Worm (Caenorhabditis elegans) whole organism, L4 larva: ENCODE data around the gene tdp-1.

Experiments
- Y75B8A.6 ChIP-seq: fragments of 200-800 bp; sonication (Bioruptor generic); IDR thresholded peaks from 2 replicates; pipeline ENCODE4 v1.3.6; 2022; ENCODE audit warnings: missing genetic modification reagents, missing genetic modification characterization, missing compliant biosample characterization
- ZK546.5 ChIP-seq, 2 experiments: sonication (generic microtip); optimal IDR thresholded peaks; 2 replicates each; lab custom pipeline; 2017; ENCODE audit warnings: missing biosample characterization in 2 of 2, missing genetic modification characterization in 2 of 2
- aha-1 ChIP-seq: fragments of 150-350 bp; peaks from one replicate; lab custom pipeline; 2014; ENCODE audit warnings: missing biosample characterization, missing genetic modification characterization
- ama-1 ChIP-seq: fragments of 150-350 bp; optimal IDR thresholded peaks from 2 replicates; lab custom pipeline; 2014; ENCODE audit warnings: inconsistent platforms, mixed read lengths
- cey-2 ChIP-seq: sonication (generic microtip); optimal IDR thresholded peaks from 3 replicates; lab custom pipeline; 2017; ENCODE audit warnings: missing genetic modification characterization, mild to moderate bottlenecking, missing compliant biosample characterization, antibody characterized with exemption, borderline replicate concordance; ENCODE audit not compliant: insufficient read depth
- jun-1 ChIP-seq: fragments of 150-350 bp; optimal IDR thresholded peaks from 2 replicates; lab custom pipeline; 2014; ENCODE audit warnings: missing biosample characterization, missing genetic modification reagents, missing genetic modification characterization
- lin-15B ChIP-seq: fragments of 150-350 bp; sonication (generic microtip); optimal IDR thresholded peaks from 3 replicates; lab custom pipeline; 2014; ENCODE audit warnings: missing biosample characterization, missing genetic modification characterization
- nhr-41 ChIP-seq: fragments of 200-800 bp; sonication (Bioruptor generic); IDR thresholded peaks from 2 replicates; pipeline ENCODE4 v1.3.6; 2022; ENCODE audit warnings: missing genetic modification reagents, missing genetic modification characterization, missing compliant biosample characterization
- nhr-76 ChIP-seq: fragments of 150-350 bp; optimal IDR thresholded peaks from 2 replicates; lab custom pipeline; 2014; ENCODE audit warnings: missing biosample characterization, missing genetic modification characterization
- nhr-77 ChIP-seq: fragments of 150-350 bp; optimal IDR thresholded peaks from 2 replicates; lab custom pipeline; 2014; ENCODE audit warnings: missing biosample characterization, missing genetic modification characterization
- pha-4 ChIP-seq, 2 experiments: fragments of 150-350 bp in 1 of 2; fragments of 200-800 bp in 1 of 2; sonication (Bioruptor generic) in 1 of 2; IDR thresholded peaks in 1 of 2; optimal IDR thresholded peaks in 1 of 2; 2 replicates each; pipeline versions ENCODE4 v1.3.6 to Lab custom; 2014 to 2022; ENCODE audit warnings: missing genetic modification characterization in 2 of 2, missing genetic modification reagents in 2 of 2, missing biosample characterization in 1 of 2, missing compliant biosample characterization in 1 of 2
- set-16 ChIP-seq: fragments of 200-800 bp; sonication (Bioruptor generic); IDR thresholded peaks from 2 replicates; pipeline ENCODE4 v1.3.6; 2022; ENCODE audit warnings: missing genetic modification reagents, missing genetic modification characterization, missing compliant biosample characterization
- snpc-4 ChIP-seq: fragments of 150-350 bp; optimal IDR thresholded peaks from 2 replicates; lab custom pipeline; 2014; ENCODE audit warnings: missing biosample characterization, missing genetic modification characterization
- unc-62 ChIP-seq, 3 experiments: fragments of 150-350 bp in 1 of 3; sonication (generic microtip); optimal IDR thresholded peaks in 2 of 3; peaks in 1 of 3; 1 replicate in 1 of 3; 2 replicates in 2 of 3; lab custom pipeline; 2014 to 2017; ENCODE audit warnings: missing biosample characterization in 3 of 3, missing genetic modification characterization in 3 of 3, missing genetic modification reagents in 3 of 3, missing genotype in 1 of 3

ce11 chrII:9029218-9029672, 31.6 kb downstream of the tdp-1 start, which contains the start of gene F37B12.1:
- TF ChIP-seq snpc-4: no peak
- TF ChIP-seq ama-1: no peak
- TF ChIP-seq ZK546.5 (tag; optimal IDR thresholded peaks at IDR 0.05; lab: Kevin White, UChicago): no peak
- no peak for TF ChIP-seq nhr-77 (tag; lab: Kevin White, UChicago)
- TF ChIP-seq aha-1 (tag; lab: Kevin White, UChicago): peak; percentile 97
- TF ChIP-seq nhr-76 (tag; lab: Kevin White, UChicago): no peak
- no peak for TF ChIP-seq Y75B8A.6 (GFP tag; lab: Robert Waterston, UW)
- TF ChIP-seq cey-2 (tag; lab: Kevin White, UChicago): no peak
- no peak for TF ChIP-seq nhr-41 (GFP tag; lab: Robert Waterston, UW)
- TF ChIP-seq unc-62 (GFP tag; optimal IDR thresholded peaks at IDR 0.05 in 1 of 2; lab: Kevin White, UChicago): no peak
- TF ChIP-seq unc-62 (tag; optimal IDR thresholded peaks at IDR 0.05; lab: Kevin White, UChicago): no peak
- TF ChIP-seq jun-1 (tag; lab: Kevin White, UChicago): no peak
- TF ChIP-seq set-16 (GFP tag; lab: Robert Waterston, UW): no peak
- TF ChIP-seq pha-4 (GFP tag; IDR thresholded peaks at IDR 0.05; lab: Robert Waterston, UW): no peak
- TF ChIP-seq pha-4 (tag; optimal IDR thresholded peaks at IDR 0.05; lab: Kevin White, UChicago): no peak
- no peak for TF ChIP-seq lin-15B
